Worm (Caenorhabditis elegans) whole organism, late embryonic: ENCODE measurements around the gene R05G6.9.

Experiments used
- ama-1 ChIP-seq: fragments of 150-350 bp; optimal IDR thresholded peaks from 2 replicates; lab custom pipeline; 2014
- dve-1 ChIP-seq: sonication (generic microtip); optimal IDR thresholded peaks from 2 replicates; lab custom pipeline; 2017; ENCODE audit warnings: antibody characterized with exemption, mild to moderate bottlenecking, missing genetic modification characterization, missing compliant biosample characterization

DNA sequence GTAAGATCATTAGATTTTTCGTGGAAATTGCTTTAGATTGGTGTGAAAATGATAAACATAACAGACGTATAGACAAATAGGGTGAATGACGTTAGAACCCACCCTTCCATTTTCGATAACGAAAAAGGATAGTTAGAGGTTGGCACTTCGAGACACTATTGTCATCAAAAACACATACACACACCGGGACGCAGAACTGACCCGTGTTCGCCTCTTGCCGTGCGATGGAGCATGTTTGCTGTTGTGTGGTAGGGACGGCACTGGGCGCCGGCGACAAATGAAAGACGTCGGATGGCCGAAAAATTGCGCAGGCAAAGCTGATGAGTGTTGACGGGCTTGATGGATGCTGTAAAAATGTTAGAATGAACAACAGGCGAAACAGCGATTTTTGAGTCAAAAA is 33.8 kb upstream of the R05G6.9 start:
- TF ChIP-seq dve-1 (tag; lab: Kevin White, UChicago) = no peak
- no peak for TF ChIP-seq ama-1 (lab: Kevin White, UChicago)
